Worm (Caenorhabditis elegans) whole organism, early embryonic: ENCODE measurements around the gene flh-2.

Experiments used
- ama-1 ChIP-seq: fragments of 150-350 bp; optimal IDR thresholded peaks from 2 replicates; lab custom pipeline; 2014
- flt-1 ChIP-seq: fragments of 200-800 bp; sonication (Bioruptor generic); IDR thresholded peaks from 2 replicates; pipeline ENCODE4 v1.3.6; 2022; ENCODE audit warnings: missing genetic modification characterization, missing compliant biosample characterization
- hmbx-1 ChIP-seq: sonication (generic microtip); optimal IDR thresholded peaks from 2 replicates; lab custom pipeline; 2016; ENCODE audit warnings: mild to moderate bottlenecking, missing genetic modification characterization, missing compliant biosample characterization
- pes-1 ChIP-seq: fragments of 200-800 bp; sonication (Bioruptor generic); IDR thresholded peaks from 2 replicates; pipeline ENCODE4 v1.3.6; 2022; ENCODE audit warnings: missing genetic modification reagents, missing genetic modification characterization, missing compliant biosample characterization
- scrt-1 ChIP-seq: fragments of 200-800 bp; sonication (Bioruptor generic); IDR thresholded peaks from 2 replicates; pipeline ENCODE4 v1.3.6; 2022; ENCODE audit warnings: missing genetic modification characterization, missing compliant biosample characterization
- sea-1 ChIP-seq: fragments of 200-800 bp; sonication (Bioruptor generic); conservative IDR thresholded peaks from 2 replicates; pipeline ENCODE4 v1.3.6; 2022; ENCODE audit warnings: missing genetic modification characterization, missing compliant biosample characterization

ce11 chrIII:4951824-4952223 lies at the start of gene flh-2:
- TF ChIP-seq flt-1 (no peak), hmbx-1 (tag; lab: Kevin White, UChicago) (no peak), sea-1 (no peak), ama-1 (lab: Kevin White, UChicago) (no peak), pes-1 (GFP tag; lab: Robert Waterston, UW) (no peak), scrt-1 (GFP tag; lab: Robert Waterston, UW) (no peak)
